Worm (Caenorhabditis elegans) whole organism, L3 larva: ENCODE results near the gene F13H8.5.

Source experiments
- R02D3.7 ChIP-seq: fragments of 150-350 bp; optimal IDR thresholded peaks from 2 replicates; lab custom pipeline; 2014; ENCODE audit warnings: missing biosample characterization, missing genetic modification characterization
- ZK546.5 ChIP-seq: sonication (generic microtip); optimal IDR thresholded peaks from 2 replicates; lab custom pipeline; 2017; ENCODE audit warnings: missing biosample characterization, missing genetic modification characterization
- aly-2 ChIP-seq: fragments of 150-350 bp; optimal IDR thresholded peaks from 2 replicates; lab custom pipeline; 2014; ENCODE audit warnings: missing biosample characterization, missing genetic modification characterization
- ama-1 ChIP-seq: fragments of 150-350 bp; optimal IDR thresholded peaks from 2 replicates; lab custom pipeline; 2018
- ceh-16 ChIP-seq: sonication (generic microtip); optimal IDR thresholded peaks from 2 replicates; lab custom pipeline; 2017; ENCODE audit warnings: missing biosample characterization, missing genetic modification characterization
- ceh-28 ChIP-seq: fragments of 150-350 bp; optimal IDR thresholded peaks from 2 replicates; lab custom pipeline; 2014; ENCODE audit warnings: missing biosample characterization, missing genetic modification reagents, missing genetic modification characterization
- ceh-82 ChIP-seq: fragments of 150-350 bp; optimal IDR thresholded peaks from 2 replicates; lab custom pipeline; 2014; ENCODE audit warnings: missing biosample characterization, missing genetic modification characterization
- ceh-9 ChIP-seq: sonication (generic microtip); optimal IDR thresholded peaks from 2 replicates; lab custom pipeline; 2018; ENCODE audit warnings: missing biosample characterization, missing genetic modification characterization
- egl-27 ChIP-seq: sonication (generic microtip); optimal IDR thresholded peaks from 4 replicates; lab custom pipeline; 2017; ENCODE audit warnings: missing biosample characterization, missing genetic modification reagents, missing genetic modification characterization
- egl-5 ChIP-seq: fragments of 150-350 bp; optimal IDR thresholded peaks from 2 replicates; lab custom pipeline; 2017; ENCODE audit warnings: missing biosample characterization, missing genetic modification reagents, missing genetic modification characterization, inconsistent platforms
- elt-2 ChIP-seq: sonication (generic microtip); optimal IDR thresholded peaks from 2 replicates; lab custom pipeline; 2016; ENCODE audit warnings: missing genetic modification reagents, mild to moderate bottlenecking, missing genetic modification characterization, missing compliant biosample characterization
- eor-1 ChIP-seq, 2 experiments: fragments of 150-350 bp; optimal IDR thresholded peaks; 2 replicates each; lab custom pipeline; 2014 to 2018; ENCODE audit warnings: missing biosample characterization in 2 of 2, missing genetic modification characterization in 2 of 2
- fkh-10 ChIP-seq: sonication (generic microtip); optimal IDR thresholded peaks from 2 replicates; lab custom pipeline; 2017; ENCODE audit warnings: missing biosample characterization, missing genetic modification reagents, missing genetic modification characterization
- fkh-2 ChIP-seq: fragments of 150-350 bp; optimal IDR thresholded peaks from 2 replicates; lab custom pipeline; 2014; ENCODE audit warnings: missing biosample characterization, missing genetic modification reagents, missing genetic modification characterization
- hmg-11 ChIP-seq: sonication (generic microtip); optimal IDR thresholded peaks from 2 replicates; lab custom pipeline; 2016; ENCODE audit warnings: missing genetic modification characterization, missing compliant biosample characterization
- lin-15B ChIP-seq: fragments of 150-350 bp; optimal IDR thresholded peaks from 2 replicates; lab custom pipeline; 2014; ENCODE audit warnings: missing biosample characterization, missing genetic modification characterization
- lin-39 ChIP-seq: fragments of 150-350 bp; optimal IDR thresholded peaks from 2 replicates; lab custom pipeline; 2018; ENCODE audit warnings: missing biosample characterization, missing genetic modification reagents, missing genetic modification characterization
- lsy-12 ChIP-seq: sonication (generic microtip); optimal IDR thresholded peaks from 2 replicates; lab custom pipeline; 2016; ENCODE audit warnings: mild to moderate bottlenecking, missing genetic modification characterization, missing compliant biosample characterization
- mdl-1 ChIP-seq: fragments of 150-350 bp; optimal IDR thresholded peaks from 2 replicates; lab custom pipeline; 2014; ENCODE audit warnings: missing biosample characterization, missing genetic modification characterization
- nfya-1 ChIP-seq: sonication (generic microtip); optimal IDR thresholded peaks from 2 replicates; lab custom pipeline; 2017; ENCODE audit warnings: missing genetic modification characterization, mild to moderate bottlenecking, missing compliant biosample characterization, antibody characterized with exemption, moderate library complexity; ENCODE audit not compliant: insufficient read depth
- nhr-11 ChIP-seq: fragments of 150-350 bp; optimal IDR thresholded peaks from 2 replicates; lab custom pipeline; 2014; ENCODE audit warnings: missing biosample characterization, missing genetic modification characterization
- nhr-23 ChIP-seq: fragments of 150-350 bp; optimal IDR thresholded peaks from 2 replicates; lab custom pipeline; 2014; ENCODE audit warnings: missing biosample characterization, missing genetic modification reagents, missing genetic modification characterization
- nhr-237 ChIP-seq: fragments of 150-350 bp; optimal IDR thresholded peaks from 2 replicates; lab custom pipeline; 2014; ENCODE audit warnings: missing biosample characterization, missing genetic modification characterization
- nhr-67 ChIP-seq: fragments of 150-350 bp; optimal IDR thresholded peaks from 2 replicates; lab custom pipeline; 2014; ENCODE audit warnings: missing biosample characterization, missing genetic modification characterization
- nhr-76 ChIP-seq: fragments of 150-350 bp; sonication (generic microtip); optimal IDR thresholded peaks from 5 replicates; lab custom pipeline; 2014; ENCODE audit warnings: missing biosample characterization, missing genetic modification characterization
- nhr-77 ChIP-seq: fragments of 150-350 bp; optimal IDR thresholded peaks from 2 replicates; lab custom pipeline; 2014; ENCODE audit warnings: missing biosample characterization, missing genetic modification characterization
- pqm-1 ChIP-seq: fragments of 150-350 bp; optimal IDR thresholded peaks from 2 replicates; lab custom pipeline; 2017; ENCODE audit warnings: missing biosample characterization, missing genetic modification characterization, inconsistent platforms
- sea-2 ChIP-seq: fragments of 150-350 bp; sonication (generic microtip); optimal IDR thresholded peaks from 4 replicates; lab custom pipeline; 2014; ENCODE audit warnings: missing biosample characterization, missing genetic modification reagents, missing genetic modification characterization
- skn-1 ChIP-seq: fragments of 150-350 bp; optimal IDR thresholded peaks from 2 replicates; lab custom pipeline; 2014; ENCODE audit warnings: missing biosample characterization, missing genetic modification characterization
- snpc-4 ChIP-seq: fragments of 150-350 bp; optimal IDR thresholded peaks from 2 replicates; lab custom pipeline; 2014; ENCODE audit warnings: missing biosample characterization, missing genetic modification characterization
- unc-39 ChIP-seq: sonication (generic microtip); optimal IDR thresholded peaks from 4 replicates; lab custom pipeline; 2017; ENCODE audit warnings: missing biosample characterization, missing genetic modification characterization
- unc-62 ChIP-seq: fragments of 150-350 bp; sonication (generic microtip); optimal IDR thresholded peaks from 4 replicates; lab custom pipeline; 2014; ENCODE audit warnings: missing biosample characterization, missing genetic modification reagents, missing genetic modification characterization
- zag-1 ChIP-seq: fragments of 150-350 bp; optimal IDR thresholded peaks from 2 replicates; lab custom pipeline; 2014; ENCODE audit warnings: missing biosample characterization, missing genetic modification characterization
- ztf-11 ChIP-seq: fragments of 150-350 bp; optimal IDR thresholded peaks from 2 replicates; lab custom pipeline; 2014; ENCODE audit warnings: missing biosample characterization, missing genetic modification characterization
- ztf-4 ChIP-seq: fragments of 150-350 bp; optimal IDR thresholded peaks from 2 replicates; lab custom pipeline; 2014; ENCODE audit warnings: missing biosample characterization, missing genetic modification characterization

F13H8.5 gene

ce11 chrII:6226995-6227394, 28.9 kb downstream of the F13H8.5 start, which contains the start of gene srsy-2:
Gene srsy-2, minus strand, starts transcription at chrII:6227095.
- TF ChIP-seq unc-62 (GFP tag; lab: Kevin White, UChicago): no peak
- TF ChIP-seq nhr-11 (tag; lab: Kevin White, UChicago): no peak
- TF ChIP-seq lsy-12 (tag; lab: Kevin White, UChicago): no peak
- no peak for TF ChIP-seq eor-1 (tag; optimal IDR thresholded peaks at IDR 0.05; lab: Kevin White, UChicago)
- TF ChIP-seq ceh-16 (tag; lab: Kevin White, UChicago): no peak
- no peak for TF ChIP-seq sea-2 (GFP tag; lab: Kevin White, UChicago)
- no peak for TF ChIP-seq mdl-1 (tag; lab: Kevin White, UChicago)
- TF ChIP-seq ztf-11 (tag; lab: Kevin White, UChicago): no peak
- TF ChIP-seq fkh-10: no peak
- no peak for TF ChIP-seq zag-1 (tag; lab: Kevin White, UChicago)
- TF ChIP-seq, all 47 proteins: peak for 0

ce11 chrII:6223755-6224154, 32.2 kb downstream of the F13H8.5 start:
- TF ChIP-seq nhr-67: no peak
- TF ChIP-seq, all 47 proteins: peak for 0

- TF ChIP-seq egl-5 (tag; lab: Kevin White, UChicago): no peak
- TF ChIP-seq ceh-82 (tag; lab: Kevin White, UChicago): no peak
- no peak for TF ChIP-seq ceh-9 (tag; lab: Kevin White, UChicago)
- no peak for TF ChIP-seq ama-1 (lab: Kevin White, UChicago)
- TF ChIP-seq unc-39 (tag; lab: Kevin White, UChicago): no peak
- no peak for TF ChIP-seq lin-15B (tag; lab: Kevin White, UChicago)
- TF ChIP-seq nhr-11 (tag; lab: Kevin White, UChicago): no peak
- TF ChIP-seq pqm-1: no peak
- TF ChIP-seq nhr-23: no peak
- TF ChIP-seq hmg-11 (tag; lab: Kevin White, UChicago): no peak
- no peak for TF ChIP-seq elt-2
- no peak for TF ChIP-seq fkh-10
- no peak for TF ChIP-seq nhr-67
- no peak for TF ChIP-seq egl-27 (tag; lab: Kevin White, UChicago)
- TF ChIP-seq R02D3.7 (tag; lab: Kevin White, UChicago): no peak
- TF ChIP-seq ztf-11 (tag; lab: Kevin White, UChicago): no peak
Observed at ce11 chrII:6222558-6222957, 33.4 kb downstream of the F13H8.5 start, which contains the start of gene C30B5.6. Gene C30B5.6, minus strand, starts transcription at chrII:6222658.

- TF ChIP-seq ceh-28 (no peak), nhr-237 (tag; lab: Kevin White, UChicago) (no peak), nhr-67 (no peak), fkh-10 (no peak), hmg-11 (tag; lab: Kevin White, UChicago) (no peak), nhr-11 (tag; lab: Kevin White, UChicago) (no peak), ztf-4 (tag; lab: Kevin White, UChicago) (no peak), elt-2 (no peak), nhr-76 (tag; lab: Kevin White, UChicago) (no peak)
Observed at ce11 chrII:6221470-6221869, 34.5 kb downstream of the F13H8.5 start.

- no peak for TF ChIP-seq nhr-11 (tag; lab: Kevin White, UChicago)
- TF ChIP-seq nfya-1 (tag; lab: Kevin White, UChicago): no peak
- TF ChIP-seq snpc-4 (tag; lab: Kevin White, UChicago): no peak
- no peak for TF ChIP-seq zag-1 (tag; lab: Kevin White, UChicago)
- no peak for TF ChIP-seq mdl-1 (tag; lab: Kevin White, UChicago)
- no peak for TF ChIP-seq sea-2 (GFP tag; lab: Kevin White, UChicago)
- TF ChIP-seq nhr-23: no peak
- TF ChIP-seq fkh-2 (tag; lab: Kevin White, UChicago): no peak
- TF ChIP-seq ZK546.5: no peak
- no peak for TF ChIP-seq lin-39
- no peak for TF ChIP-seq aly-2 (tag; lab: Kevin White, UChicago)
- TF ChIP-seq nhr-77 (tag; lab: Kevin White, UChicago): no peak
- TF ChIP-seq lin-15B (tag; lab: Kevin White, UChicago): no peak
- TF ChIP-seq skn-1 (tag; lab: Kevin White, UChicago): no peak
- no peak for TF ChIP-seq egl-5 (tag; lab: Kevin White, UChicago)
- TF ChIP-seq nhr-76 (tag; lab: Kevin White, UChicago): no peak
- TF ChIP-seq ceh-82 (tag; lab: Kevin White, UChicago): no peak
- TF ChIP-seq hmg-11 (tag; lab: Kevin White, UChicago): no peak
- no peak for TF ChIP-seq nhr-237 (tag; lab: Kevin White, UChicago)
Observed at ce11 chrII:6219346-6219745, 36.6 kb downstream of the F13H8.5 start, which contains the start of gene mks-2. Gene mks-2, minus strand, starts transcription at chrII:6219446.
